Fruit fly (Drosophila melanogaster) whole organism, pupa: ENCODE results near the gene CG4972.

Source experiments
- CG10348 ChIP-seq: fragments of 200-800 bp; sonication (Bioruptor generic); IDR thresholded peaks from 2 replicates; pipeline ENCODE4 v1.3.6; 2022; ENCODE audit warnings: missing biosample characterization, missing genetic modification characterization
- CG12605 ChIP-seq: fragments of 200-800 bp; sonication (Bioruptor generic); IDR thresholded peaks from 2 replicates; pipeline ENCODE4 v1.3.6; 2022; ENCODE audit warnings: missing biosample characterization, missing genetic modification characterization
- CG13204 ChIP-seq: fragments of 200-800 bp; sonication (Bioruptor generic); optimal IDR thresholded peaks from 2 replicates; lab custom pipeline; 2018; ENCODE audit warnings: missing biosample characterization, mild to moderate bottlenecking, missing genetic modification characterization, moderate library complexity
- CG14655 ChIP-seq: fragments of 200-800 bp; sonication (Bioruptor generic); optimal IDR thresholded peaks from 3 replicates; lab custom pipeline; 2017; ENCODE audit warnings: mild to moderate bottlenecking, missing biosample characterization, missing genetic modification reagents, missing genetic modification characterization
- CG15710 ChIP-seq: fragments of 200-800 bp; sonication (Bioruptor generic); optimal IDR thresholded peaks from 2 replicates; lab custom pipeline; 2018; ENCODE audit warnings: missing biosample characterization, mild to moderate bottlenecking, missing genetic modification characterization, moderate library complexity
- CG17806 ChIP-seq: fragments of 200-800 bp; sonication (Bioruptor generic); optimal IDR thresholded peaks from 2 replicates; lab custom pipeline; 2018; ENCODE audit warnings: missing biosample characterization, mild to moderate bottlenecking, missing genetic modification characterization, moderate library complexity
- CG32121 ChIP-seq: fragments of 200-800 bp; sonication (Bioruptor generic); IDR thresholded peaks from 2 replicates; pipeline ENCODE4 v1.3.6; 2022; ENCODE audit warnings: missing biosample characterization, missing genetic modification characterization
- CG34367 ChIP-seq: fragments of 200-800 bp; sonication (Bioruptor generic); optimal IDR thresholded peaks from 2 replicates; lab custom pipeline; 2018; ENCODE audit warnings: missing biosample characterization, mild to moderate bottlenecking, missing genetic modification characterization
- CG4496 ChIP-seq: fragments of 200-800 bp; sonication (Bioruptor generic); IDR thresholded peaks from 3 replicates; pipeline ENCODE4 v1.3.6; 2022; ENCODE audit warnings: missing biosample characterization, missing genetic modification characterization
- CG8159 ChIP-seq: fragments of 200-800 bp; sonication (Bioruptor generic); optimal IDR thresholded peaks from 3 replicates; lab custom pipeline; 2018; ENCODE audit warnings: missing biosample characterization, mild to moderate bottlenecking, missing genetic modification characterization, moderate library complexity
- CG8301 ChIP-seq: fragments of 200-800 bp; sonication (Bioruptor generic); optimal IDR thresholded peaks from 2 replicates; lab custom pipeline; 2018; ENCODE audit warnings: missing biosample characterization, mild to moderate bottlenecking, missing genetic modification characterization
- CG9948 ChIP-seq: fragments of 200-800 bp; sonication (Bioruptor generic); optimal IDR thresholded peaks from 2 replicates; lab custom pipeline; 2018; ENCODE audit warnings: missing biosample characterization, mild to moderate bottlenecking, missing genetic modification characterization, moderate library complexity
- D1 ChIP-seq: fragments of 200-800 bp; sonication (Bioruptor generic); optimal IDR thresholded peaks from 2 replicates; lab custom pipeline; 2018; ENCODE audit warnings: missing biosample characterization, mild to moderate bottlenecking, missing genetic modification characterization, moderate library complexity
- EcR ChIP-seq: fragments of 200-800 bp; sonication (Bioruptor generic); optimal IDR thresholded peaks from 3 replicates; lab custom pipeline; 2019; ENCODE audit warnings: missing biosample characterization, missing genetic modification characterization, mild to moderate bottlenecking, moderate library complexity, missing genetic modification reagents
- Ets98B ChIP-seq: fragments of 200-800 bp; sonication (Bioruptor generic); IDR thresholded peaks from 2 replicates; pipeline ENCODE4 v1.3.6; 2022; ENCODE audit warnings: missing biosample characterization, missing genetic modification characterization
- Pif1A ChIP-seq: fragments of 200-800 bp; sonication (Bioruptor generic); optimal IDR thresholded peaks from 3 replicates; lab custom pipeline; 2016; ENCODE audit warnings: missing biosample characterization, missing genetic modification characterization
- Pif1B ChIP-seq: fragments of 200-800 bp; sonication (Bioruptor generic); optimal IDR thresholded peaks from 3 replicates; lab custom pipeline; 2016; ENCODE audit warnings: missing biosample characterization, missing genetic modification characterization
- Snoo ChIP-seq: fragments of 200-800 bp; sonication (Bioruptor generic); optimal IDR thresholded peaks from 3 replicates; lab custom pipeline; 2017; ENCODE audit warnings: missing biosample characterization, mild to moderate bottlenecking, missing genetic modification characterization, inconsistent platforms
- fd96Ca ChIP-seq: fragments of 200-800 bp; sonication (Bioruptor generic); IDR thresholded peaks from 3 replicates; pipeline ENCODE4 v1.3.6; 2022; ENCODE audit warnings: missing biosample characterization, missing genetic modification characterization
- gl ChIP-seq: fragments of 200-800 bp; sonication (Bioruptor generic); optimal IDR thresholded peaks from 2 replicates; lab custom pipeline; 2018; ENCODE audit warnings: missing biosample characterization, mild to moderate bottlenecking, missing genetic modification characterization
- rn ChIP-seq: fragments of 200-800 bp; sonication (Bioruptor generic); IDR thresholded peaks from 2 replicates; pipeline ENCODE4 v1.3.6; 2022; ENCODE audit warnings: missing biosample characterization, missing genetic modification characterization

Gene CG4972

dm6 chr2L:10334854-10335277 lies 20.3 kb downstream of the CG4972 start:
- TF ChIP-seq CG8159 (no peak), Pif1B (peak; percentile 63), CG9948 (peak; percentile 5), CG34367 (tag; lab: Kevin White, UChicago) (peak; percentile 48), CG32121 (peak; percentile 51; the same call in 1 of the 2 replicates), Ets98B (GFP tag; lab: Robert Waterston, UW) (peak; percentile 64; the same call in 1 of the 2 replicates), CG15710 (tag; lab: Kevin White, UChicago) (peak; percentile 14), rn (GFP tag; lab: Robert Waterston, UW) (no peak), CG10348 (GFP tag; lab: Robert Waterston, UW) (no peak), CG8301 (tag; lab: Kevin White, UChicago) (peak; percentile 21), Snoo (peak; percentile 30), EcR (GFP tag; lab: Kevin White, UChicago) (peak; percentile 84), gl (tag; lab: Kevin White, UChicago) (peak; percentile 28), CG17806 (tag; lab: Kevin White, UChicago) (peak; percentile 28)

- TF ChIP-seq Ets98B (GFP tag; lab: Robert Waterston, UW) (peak; percentile 36; the same call in 1 of the 2 replicates), fd96Ca (GFP tag; lab: Robert Waterston, UW) (no peak), CG9948 (peak; percentile 3), CG15710 (tag; lab: Kevin White, UChicago) (peak; percentile 36), CG4496 (GFP tag; lab: Robert Waterston, UW) (no peak), Pif1A (GFP tag; lab: Kevin White, UChicago) (peak; percentile 19), CG12605 (GFP tag; lab: Robert Waterston, UW) (0 out of 2 replicates have a peak, but pooled peaks have one; percentile 23), CG17806 (tag; lab: Kevin White, UChicago) (no peak), CG8159 (peak; percentile 39), CG32121 (peak; percentile 11; the same call in 1 of the 2 replicates), Snoo (peak; percentile 25)
Observed at dm6 chr2L:10339212-10339721, 24.7 kb downstream of the CG4972 start, which contains the start of gene SamDC. SamDC (plus strand) TSS chr2L:10339457.

dm6 chr2L:10339841-10340240 lies 25.2 kb downstream of the CG4972 start:
- no peak for TF ChIP-seq fd96Ca (GFP tag; lab: Robert Waterston, UW)
- TF ChIP-seq CG15710 (tag; lab: Kevin White, UChicago) = no peak
- no peak for TF ChIP-seq Pif1B
- TF ChIP-seq CG14655 (GFP tag; lab: Kevin White, UChicago) = no peak
- no peak for TF ChIP-seq Pif1A (GFP tag; lab: Kevin White, UChicago)
- TF ChIP-seq Ets98B (GFP tag; lab: Robert Waterston, UW) = no peak

- TF ChIP-seq CG32121 (no peak), Snoo (peak; percentile 13), CG4496 (GFP tag; lab: Robert Waterston, UW) (no peak), Pif1A (GFP tag; lab: Kevin White, UChicago) (no peak), CG8159 (no peak), rn (GFP tag; lab: Robert Waterston, UW) (no peak), fd96Ca (GFP tag; lab: Robert Waterston, UW) (no peak), CG15710 (tag; lab: Kevin White, UChicago) (peak; percentile 6), CG17806 (tag; lab: Kevin White, UChicago) (peak; percentile 7), CG34367 (tag; lab: Kevin White, UChicago) (no peak), gl (tag; lab: Kevin White, UChicago) (no peak), CG8301 (tag; lab: Kevin White, UChicago) (no peak), Ets98B (GFP tag; lab: Robert Waterston, UW) (no peak), CG14655 (GFP tag; lab: Kevin White, UChicago) (no peak), EcR (GFP tag; lab: Kevin White, UChicago) (no peak), CG12605 (GFP tag; lab: Robert Waterston, UW) (no peak), D1 (tag; lab: Kevin White, UChicago) (no peak), CG13204 (GFP tag; lab: Kevin White, UChicago) (no peak), Pif1B (no peak), CG9948 (peak; percentile 4), CG10348 (GFP tag; lab: Robert Waterston, UW) (no peak)
Observed at dm6 chr2L:10341405-10341804, 26.8 kb downstream of the CG4972 start, which contains the start of gene CG31715. CG31715 (plus strand) TSS chr2L:10341616.

dm6 chr2L:10342471-10342870 lies 27.9 kb downstream of the CG4972 start, which contains the start of gene Sps2:
Sps2 (plus strand) TSS chr2L:10342594.
- TF ChIP-seq Ets98B (GFP tag; lab: Robert Waterston, UW) = no peak
- TF ChIP-seq CG17806 (tag; lab: Kevin White, UChicago) = no peak
- TF ChIP-seq CG32121 = no peak

dm6 chr2L:10344029-10344606 lies 29.5 kb downstream of the CG4972 start, which contains the start of gene Frmd5:
Frmd5 (plus strand) TSS chr2L:10344442.
- no peak for TF ChIP-seq CG9948
- TF ChIP-seq CG17806 (tag; lab: Kevin White, UChicago) = no peak
- TF ChIP-seq CG10348 (GFP tag; lab: Robert Waterston, UW) = no peak
- TF ChIP-seq CG4496 (GFP tag; lab: Robert Waterston, UW) = no peak
- no peak for TF ChIP-seq CG34367 (tag; lab: Kevin White, UChicago)
- no peak for TF ChIP-seq CG15710 (tag; lab: Kevin White, UChicago)
- TF ChIP-seq Snoo = no peak
- no peak for TF ChIP-seq rn (GFP tag; lab: Robert Waterston, UW)
- no peak for TF ChIP-seq CG32121
- no peak for TF ChIP-seq CG8159
- TF ChIP-seq gl (tag; lab: Kevin White, UChicago) = no peak
